Worm (Caenorhabditis elegans) whole organism, young adult: ENCODE data around the gene cpg-1.

Source experiments
- C06A6.2 ChIP-seq: fragments of 200-800 bp; sonication (Bioruptor generic); conservative IDR thresholded peaks from 2 replicates; pipeline ENCODE4 v1.3.6; 2022; ENCODE audit warnings: missing genetic modification characterization, missing compliant biosample characterization
- D2030.7 ChIP-seq: fragments of 200-800 bp; sonication (Bioruptor generic); IDR thresholded peaks from 2 replicates; pipeline ENCODE4 v1.3.6; 2022; ENCODE audit warnings: missing genetic modification reagents, missing genetic modification characterization, missing compliant biosample characterization
- F22D6.2 ChIP-seq: sonication (generic microtip); optimal IDR thresholded peaks from 2 replicates; lab custom pipeline; 2016; ENCODE audit warnings: mild to moderate bottlenecking, missing genetic modification characterization, missing compliant biosample characterization
- F39B2.1 ChIP-seq: fragments of 200-800 bp; sonication (Bioruptor generic); IDR thresholded peaks from 2 replicates; pipeline ENCODE4 v1.3.6; 2022; ENCODE audit warnings: missing genetic modification reagents, missing genetic modification characterization, missing compliant biosample characterization
- F52B5.7 ChIP-seq: sonication (generic microtip); optimal IDR thresholded peaks from 2 replicates; lab custom pipeline; 2016; ENCODE audit warnings: mild to moderate bottlenecking, missing genetic modification characterization, missing compliant biosample characterization
- F57A8.1 ChIP-seq: fragments of 200-800 bp; sonication (Bioruptor generic); optimal IDR thresholded peaks from 2 replicates; lab custom pipeline; 2018; ENCODE audit warnings: mild to moderate bottlenecking, missing genetic modification characterization, moderate library complexity, missing compliant biosample characterization
- F57C9.4 ChIP-seq: sonication (generic microtip); optimal IDR thresholded peaks from 2 replicates; lab custom pipeline; 2017; ENCODE audit warnings: mild to moderate bottlenecking, missing genetic modification characterization, missing compliant biosample characterization
- attf-5 ChIP-seq: fragments of 200-800 bp; sonication (Bioruptor generic); optimal IDR thresholded peaks from 2 replicates; lab custom pipeline; 2018; ENCODE audit warnings: mild to moderate bottlenecking, missing genetic modification characterization, missing compliant biosample characterization
- ceh-58 ChIP-seq: fragments of 200-800 bp; sonication (Bioruptor generic); IDR thresholded peaks from 2 replicates; pipeline ENCODE4 v1.3.6; 2022; ENCODE audit warnings: missing genetic modification characterization, missing compliant biosample characterization
- ceh-79 ChIP-seq: sonication (generic microtip); optimal IDR thresholded peaks from 2 replicates; lab custom pipeline; 2017; ENCODE audit warnings: mild to moderate bottlenecking, missing genetic modification characterization, missing compliant biosample characterization
- die-1 ChIP-seq: sonication (generic microtip); optimal IDR thresholded peaks from 2 replicates; lab custom pipeline; 2016; ENCODE audit warnings: missing genotype, mild to moderate bottlenecking, missing genetic modification characterization, missing compliant biosample characterization
- dpff-1 ChIP-seq: sonication (generic microtip); optimal IDR thresholded peaks from 2 replicates; lab custom pipeline; 2017; ENCODE audit warnings: mild to moderate bottlenecking, missing genetic modification characterization, missing compliant biosample characterization
- dpl-1 ChIP-seq: fragments of 150-350 bp; optimal IDR thresholded peaks from 2 replicates; lab custom pipeline; 2014; ENCODE audit warnings: missing biosample characterization, missing genetic modification reagents, missing genetic modification characterization
- efl-1 ChIP-seq: fragments of 150-350 bp; optimal IDR thresholded peaks from 2 replicates; lab custom pipeline; 2014; ENCODE audit warnings: missing biosample characterization, missing genetic modification reagents, missing genetic modification characterization
- egl-44 ChIP-seq: fragments of 200-800 bp; sonication (Bioruptor generic); IDR thresholded peaks from 2 replicates; pipeline ENCODE4 v1.3.6; 2022; ENCODE audit warnings: missing genetic modification reagents, missing genetic modification characterization, missing compliant biosample characterization
- fkh-3 ChIP-seq: sonication (generic microtip); optimal IDR thresholded peaks from 2 replicates; lab custom pipeline; 2016; ENCODE audit warnings: mild to moderate bottlenecking, missing genetic modification characterization, missing compliant biosample characterization
- him-1 ChIP-seq: sonication (generic microtip); optimal IDR thresholded peaks from 2 replicates; lab custom pipeline; 2016; ENCODE audit warnings: missing genotype, missing genetic modification reagents, missing genetic modification characterization, missing compliant biosample characterization
- hlh-12 ChIP-seq: sonication (generic microtip); optimal IDR thresholded peaks from 2 replicates; lab custom pipeline; 2016; ENCODE audit warnings: missing genetic modification characterization, missing compliant biosample characterization
- hmg-1.2 ChIP-seq: fragments of 200-800 bp; sonication (Bioruptor generic); IDR thresholded peaks from 2 replicates; pipeline ENCODE4 v1.3.6; 2022; ENCODE audit warnings: missing genetic modification reagents, missing genetic modification characterization, missing compliant biosample characterization
- hrde-1 ChIP-seq: sonication (generic microtip); optimal IDR thresholded peaks from 2 replicates; lab custom pipeline; 2016; ENCODE audit warnings: missing genetic modification characterization, mild to moderate bottlenecking, missing compliant biosample characterization, moderate library complexity, missing genotype, missing genetic modification reagents, borderline replicate concordance
- hsf-1 ChIP-seq: fragments of 200-800 bp; sonication (Bioruptor generic); IDR thresholded peaks from 2 replicates; pipeline ENCODE4 v1.3.6; 2022; ENCODE audit warnings: missing genetic modification reagents, missing genetic modification characterization, missing compliant biosample characterization
- lin-26 ChIP-seq: fragments of 200-800 bp; sonication (Bioruptor generic); IDR thresholded peaks from 2 replicates; pipeline ENCODE4 v1.3.6; 2022; ENCODE audit warnings: missing genetic modification reagents, missing genetic modification characterization, missing compliant biosample characterization
- lin-35 ChIP-seq, 3 experiments: fragments of 150-350 bp in 2 of 3; sonication (generic microtip) in 1 of 3; optimal IDR thresholded peaks; 2 replicates each; lab custom pipeline; 2014 to 2018; ENCODE audit warnings: missing biosample characterization in 3 of 3, missing genetic modification characterization in 3 of 3, missing genetic modification reagents in 3 of 3
- madf-3 ChIP-seq: fragments of 200-800 bp; sonication (Bioruptor generic); IDR thresholded peaks from 2 replicates; pipeline ENCODE4 v1.3.6; 2022; ENCODE audit warnings: missing genetic modification reagents, missing genetic modification characterization, missing compliant biosample characterization
- madf-8 ChIP-seq: fragments of 200-800 bp; sonication (Bioruptor generic); conservative IDR thresholded peaks from 2 replicates; pipeline ENCODE4 v1.3.6; 2022; ENCODE audit warnings: missing genetic modification reagents, missing genetic modification characterization, missing compliant biosample characterization
- mcd-1 ChIP-seq: fragments of 200-800 bp; sonication (Bioruptor generic); IDR thresholded peaks from 2 replicates; pipeline ENCODE4 v1.3.6; 2022; ENCODE audit warnings: missing genetic modification reagents, missing genetic modification characterization, missing compliant biosample characterization
- nfyb-1 ChIP-seq: fragments of 200-800 bp; sonication (Bioruptor generic); IDR thresholded peaks from 2 replicates; pipeline ENCODE4 v1.3.6; 2022; ENCODE audit warnings: missing genetic modification reagents, missing genetic modification characterization, missing compliant biosample characterization
- nhr-27 ChIP-seq: fragments of 200-800 bp; sonication (Bioruptor generic); optimal IDR thresholded peaks from 2 replicates; lab custom pipeline; 2018; ENCODE audit warnings: mild to moderate bottlenecking, missing genetic modification characterization, moderate library complexity, missing compliant biosample characterization
- rcor-1 ChIP-seq: fragments of 200-800 bp; sonication (Bioruptor generic); IDR thresholded peaks from 2 replicates; pipeline ENCODE4 v1.3.6; 2022; ENCODE audit warnings: missing genetic modification reagents, missing genetic modification characterization, missing compliant biosample characterization
- rec-8 ChIP-seq, 2 experiments: sonication (generic microtip); optimal IDR thresholded peaks; 2 replicates each; lab custom pipeline; 2016; ENCODE audit warnings: mild to moderate bottlenecking in 2 of 2, missing genetic modification characterization in 2 of 2, missing genetic modification reagents in 2 of 2, missing genotype in 2 of 2, missing biosample characterization in 1 of 2, missing compliant biosample characterization in 1 of 2, moderate library complexity in 1 of 2
- rpc-1 ChIP-seq, 2 experiments: fragments of 150-350 bp in 1 of 2; sonication (generic microtip) in 1 of 2; optimal IDR thresholded peaks; 2 replicates each; lab custom pipeline; 2014 to 2018; ENCODE audit warnings: missing biosample characterization in 1 of 2, missing genetic modification characterization in 1 of 2, missing genetic modification reagents in 1 of 2, missing genotype in 1 of 2
- sptf-2 ChIP-seq: fragments of 200-800 bp; sonication (Bioruptor generic); optimal IDR thresholded peaks from 2 replicates; lab custom pipeline; 2018; ENCODE audit warnings: mild to moderate bottlenecking, missing genetic modification characterization, missing compliant biosample characterization
- tbp1 ChIP-seq: fragments of 200-800 bp; sonication (Bioruptor generic); optimal IDR thresholded peaks from 2 replicates; lab custom pipeline; 2018; ENCODE audit warnings: mild to moderate bottlenecking, missing genetic modification characterization, missing compliant biosample characterization
- tlf-1 ChIP-seq: fragments of 200-800 bp; sonication (Bioruptor generic); optimal IDR thresholded peaks from 2 replicates; lab custom pipeline; 2018; ENCODE audit warnings: mild to moderate bottlenecking, missing genetic modification characterization, missing compliant biosample characterization
- xnd-1 ChIP-seq: sonication (generic microtip); optimal IDR thresholded peaks from 2 replicates; lab custom pipeline; 2016; ENCODE audit warnings: missing genotype, missing genetic modification reagents, missing genetic modification characterization, missing compliant biosample characterization
- ztf-22 ChIP-seq: fragments of 200-800 bp; sonication (Bioruptor generic); optimal IDR thresholded peaks from 2 replicates; lab custom pipeline; 2018; ENCODE audit warnings: mild to moderate bottlenecking, missing genetic modification characterization, moderate library complexity, missing compliant biosample characterization
- ztf-3 ChIP-seq: fragments of 200-800 bp; sonication (Bioruptor generic); optimal IDR thresholded peaks from 2 replicates; lab custom pipeline; 2018; ENCODE audit warnings: mild to moderate bottlenecking, missing genetic modification characterization, missing compliant biosample characterization

The cpg-1 gene

DNA sequence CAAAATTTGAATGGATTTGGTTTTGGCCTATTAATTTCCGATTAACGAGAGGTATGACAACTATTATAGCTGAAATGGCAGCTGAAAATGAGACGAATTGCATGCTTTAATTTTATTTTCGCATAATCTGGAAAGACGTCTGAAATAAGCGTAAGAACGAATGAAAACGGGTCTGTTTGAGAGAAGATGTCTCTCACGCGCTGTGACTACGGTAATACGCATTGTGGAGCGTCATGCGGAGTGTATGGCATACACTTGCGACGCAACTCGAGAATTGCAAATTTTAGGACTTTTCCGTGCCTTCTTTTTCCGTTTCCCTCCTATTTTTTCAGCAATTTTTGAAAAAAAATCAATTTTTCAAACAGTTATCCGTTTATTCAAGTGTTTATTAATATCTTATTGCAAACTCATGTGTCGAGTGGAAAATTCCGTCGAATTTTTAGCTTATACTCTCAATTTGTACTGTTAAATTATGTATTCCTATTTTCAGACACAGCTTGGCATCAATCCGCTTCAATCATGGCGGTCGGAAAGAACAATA, 13.7 kb upstream of the cpg-1 start, which contains the start of gene rps-1 (continued):
- TF ChIP-seq madf-8 (GFP tag; lab: Robert Waterston, UW) (peak; percentile 79), rec-8 (tag; optimal IDR thresholded peaks at IDR 0.05; lab: Kevin White, UChicago) (peak in 1 of 2 experiments; percentile 0), tlf-1 (GFP tag; lab: Kevin White, UChicago) (peak; percentile 98), F52B5.7 (tag; lab: Kevin White, UChicago) (peak; percentile 78), F39B2.1 (GFP tag; lab: Robert Waterston, UW) (peak; percentile 63; the same call in 1 of the 2 replicates), ztf-3 (GFP tag; lab: Kevin White, UChicago) (peak; percentile 89), fkh-3 (tag; lab: Kevin White, UChicago) (no peak), F22D6.2 (peak; percentile 91), madf-3 (GFP tag; lab: Robert Waterston, UW) (peak; percentile 95), C06A6.2 (GFP tag; lab: Robert Waterston, UW) (peak; percentile 95), F57A8.1 (GFP tag; lab: Kevin White, UChicago) (no peak), dpl-1 (peak; percentile 90), rcor-1 (GFP tag; lab: Robert Waterston, UW) (peak; percentile 98), D2030.7 (peak; percentile 92), him-1 (tag; lab: Kevin White, UChicago) (peak; percentile 70), hsf-1 (GFP tag; lab: Robert Waterston, UW) (peak; percentile 88), dpff-1 (tag; lab: Kevin White, UChicago) (no peak), ceh-58 (GFP tag; lab: Robert Waterston, UW) (no peak), ztf-22 (GFP tag; lab: Kevin White, UChicago) (peak; percentile 88), mcd-1 (GFP tag; lab: Robert Waterston, UW) (peak; percentile 95), hrde-1 (tag; lab: Kevin White, UChicago) (peak; percentile 80), lin-26 (GFP tag; lab: Robert Waterston, UW) (peak; percentile 85; the same call in 1 of the 2 replicates), F57C9.4 (tag; lab: Kevin White, UChicago) (peak; percentile 31), nhr-27 (tag; lab: Kevin White, UChicago) (peak; percentile 84), ceh-79 (peak; percentile 80), lin-35 (GFP tag; optimal IDR thresholded peaks at IDR 0.05; lab: Kevin White, UChicago) (peak; percentile 53 to 97 (median 87)), sptf-2 (no peak), nfyb-1 (peak; percentile 99), egl-44 (GFP tag; lab: Robert Waterston, UW) (peak; percentile 78), xnd-1 (peak; percentile 76), tbp1 (GFP tag; lab: Kevin White, UChicago) (peak; percentile 79), die-1 (tag; lab: Kevin White, UChicago) (peak; percentile 63), hlh-12 (tag; lab: Kevin White, UChicago) (no peak), efl-1 (peak; percentile 85), attf-5 (GFP tag; lab: Kevin White, UChicago) (peak; percentile 98), rpc-1 (optimal IDR thresholded peaks at IDR 0.05; lab: Kevin White, UChicago) (peak; percentile 38), rpc-1 (tag; optimal IDR thresholded peaks at IDR 0.05; lab: Kevin White, UChicago) (peak; percentile 6)

DNA sequence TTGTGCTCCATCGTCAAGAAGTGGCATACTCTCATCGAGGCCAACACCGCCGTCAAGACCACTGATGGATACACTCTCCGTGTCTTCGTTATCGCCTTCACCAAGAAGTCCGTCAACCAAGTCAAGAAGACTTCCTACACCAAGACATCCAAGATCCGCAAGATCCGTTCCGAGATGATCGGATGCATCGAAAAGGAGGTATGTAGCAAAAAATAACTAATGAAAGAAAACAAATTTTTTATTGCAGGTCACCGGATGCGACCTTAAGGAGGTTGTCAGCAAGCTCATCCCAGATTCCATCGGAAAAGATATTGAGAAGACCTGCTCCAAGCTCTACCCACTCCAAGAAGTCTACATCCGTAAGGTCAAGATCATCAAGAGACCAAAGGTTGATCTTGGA, 12.8 kb upstream of the cpg-1 start:
- peak; percentile 9 for TF ChIP-seq F57A8.1 (GFP tag; lab: Kevin White, UChicago)
- no peak for TF ChIP-seq D2030.7
- 0 out of 2 replicates have a peak, but pooled peaks have one; percentile 6 for TF ChIP-seq hmg-1.2 (GFP tag; lab: Robert Waterston, UW)
- TF ChIP-seq, all 124 proteins: peak for 2
